Fruit fly (Drosophila melanogaster) Kc167 (cell line): ENCODE results near the gene CG14443.

Experiments
- Sin3A ChIP-seq: fragments of >200 bp; optimal IDR thresholded peaks from 2 replicates; lab custom pipeline; 2018; ENCODE audit warnings: missing external identifiers
- h ChIP-seq: fragments of >200 bp; optimal IDR thresholded peaks from 3 replicates; lab custom pipeline; 2018; ENCODE audit warnings: missing external identifiers
- insv ChIP-seq: fragments of >200 bp; optimal IDR thresholded peaks from 3 replicates; lab custom pipeline; 2018; ENCODE audit warnings: missing external identifiers
- psq ChIP-seq: fragments of >200 bp; optimal IDR thresholded peaks from 2 replicates; lab custom pipeline; 2017; ENCODE audit warnings: missing external identifiers
- ttk ChIP-seq: sonication (Bioruptor generic); optimal IDR thresholded peaks from 2 replicates; lab custom pipeline; 2017; ENCODE audit warnings: missing external identifiers

- TF ChIP-seq h, result no peak
- no peak for TF ChIP-seq Sin3A
- TF ChIP-seq insv (lab: Kevin White, UChicago), result no peak
- no peak for TF ChIP-seq psq (lab: Kevin White, UChicago)
- no peak for TF ChIP-seq ttk
Observed at dm6 chrX:6616771-6617170, 17.0 kb upstream of the CG14443 start.
